Worm (Caenorhabditis elegans) whole organism, midembryonic: ENCODE data around the gene efn-2.

Experiments used
- T22C8.4 ChIP-seq: fragments of 200-800 bp; sonication (Bioruptor generic); IDR thresholded peaks from 2 replicates; pipeline ENCODE4 v1.3.6; 2022; ENCODE audit warnings: missing genetic modification characterization, missing compliant biosample characterization
- cog-1 ChIP-seq: sonication (generic microtip); optimal IDR thresholded peaks from 2 replicates; lab custom pipeline; 2016; ENCODE audit warnings: missing genetic modification characterization, missing compliant biosample characterization
- flt-1 ChIP-seq: fragments of 200-800 bp; sonication (Bioruptor generic); IDR thresholded peaks from 2 replicates; pipeline ENCODE4 v1.3.6; 2022; ENCODE audit warnings: missing genetic modification characterization, missing compliant biosample characterization
- klf-2 ChIP-seq: fragments of 200-800 bp; sonication (Bioruptor generic); conservative IDR thresholded peaks from 2 replicates; pipeline ENCODE4 v1.3.6; 2022; ENCODE audit warnings: missing genetic modification reagents, missing genetic modification characterization, missing compliant biosample characterization
- ref-1 ChIP-seq: fragments of 200-800 bp; sonication (Bioruptor generic); conservative IDR thresholded peaks from 2 replicates; pipeline ENCODE4 v1.3.6; 2022; ENCODE audit warnings: missing genetic modification reagents, missing genetic modification characterization, missing compliant biosample characterization
- tab-1 ChIP-seq: fragments of 200-800 bp; sonication (Bioruptor generic); IDR thresholded peaks from 2 replicates; pipeline ENCODE4 v1.3.6; 2022; ENCODE audit warnings: missing genetic modification characterization, missing compliant biosample characterization
- ztf-23 ChIP-seq: fragments of 200-800 bp; sonication (Bioruptor generic); IDR thresholded peaks from 2 replicates; pipeline ENCODE4 v1.3.6; 2022; ENCODE audit warnings: missing genetic modification reagents, missing genetic modification characterization, missing compliant biosample characterization
- ztf-29 ChIP-seq: fragments of 200-800 bp; sonication (Bioruptor generic); IDR thresholded peaks from 2 replicates; pipeline ENCODE4 v1.3.6; 2022; ENCODE audit warnings: missing genetic modification reagents, missing genetic modification characterization, missing compliant biosample characterization

DNA sequence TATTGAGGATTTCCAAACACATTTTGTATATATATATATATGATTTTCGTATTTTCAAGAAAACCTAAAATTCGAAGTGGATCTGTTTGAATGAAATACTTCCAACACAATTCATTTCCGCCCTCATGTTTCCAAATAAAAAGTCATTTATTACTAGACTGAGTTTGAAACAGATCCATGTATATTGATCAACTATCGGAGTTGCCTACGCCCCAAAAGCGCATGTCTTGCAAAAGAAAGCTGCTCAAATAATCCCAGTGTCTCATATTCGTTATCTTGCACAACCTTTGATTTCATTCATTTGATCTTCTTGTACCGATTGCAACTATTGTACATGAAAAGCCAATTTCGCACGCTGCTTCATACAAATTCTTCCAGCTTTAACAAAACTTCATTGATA is 26.5 kb downstream of the efn-2 start, which contains the start of gene R09H10.2:
- TF ChIP-seq klf-2 (GFP tag; lab: Robert Waterston, UW) (no peak), tab-1 (GFP tag; lab: Robert Waterston, UW) (no peak), ztf-23 (GFP tag; lab: Robert Waterston, UW) (no peak), flt-1 (GFP tag; lab: Robert Waterston, UW) (no peak), cog-1 (tag; lab: Kevin White, UChicago) (no peak), ref-1 (no peak), T22C8.4 (GFP tag; lab: Robert Waterston, UW) (no peak), ztf-29 (GFP tag; lab: Robert Waterston, UW) (no peak)
